Fruit fly (Drosophila melanogaster): ENCODE data around the gene CG15646.

- no peak for TF ChIP-seq psq (optimal IDR thresholded peaks at IDR 0.05)
- TF ChIP-seq Sin3A (optimal IDR thresholded peaks at IDR 0.05): no peak
These were observed 40.9 kb downstream of the CG15646 start for dm6 chrX:15629962-15630361.
